Worm (Caenorhabditis elegans): ENCODE results near the gene C30B5.6.

The C30B5.6 gene

DNA sequence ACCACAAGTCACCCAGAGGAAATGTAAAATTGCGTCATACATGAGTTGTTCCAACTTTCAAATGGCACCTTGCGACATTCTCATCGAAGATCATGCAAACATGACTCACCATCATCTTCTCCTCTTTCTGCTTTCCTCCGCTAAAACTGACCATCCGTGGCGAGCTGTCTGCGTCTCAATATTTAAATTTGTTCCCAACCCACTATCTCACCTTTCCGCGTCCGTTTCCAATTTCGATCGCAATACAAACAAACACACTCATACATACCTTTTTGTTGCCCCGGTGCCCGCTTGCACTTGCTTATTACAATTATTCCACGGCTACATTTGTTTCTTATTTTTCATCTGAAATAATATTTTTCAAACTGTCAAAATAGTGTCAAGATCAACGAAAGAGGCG is 38.2 kb upstream of the C30B5.6 start, which contains the start of gene nmgp-1:
Gene nmgp-1 (plus strand): TSS at position 174 of the 400 bp plus-strand sequence.
- TF ChIP-seq ets-4 (GFP tag; optimal IDR thresholded peaks at IDR 0.05) (no peak), zfh-2 (GFP tag; conservative IDR thresholded peaks at IDR 0.05) (no peak), ztf-6 (GFP tag; IDR thresholded peaks at IDR 0.05) (no peak), sdz-38 (tag; optimal IDR thresholded peaks at IDR 0.05) (no peak), hmg-20 (GFP tag; IDR thresholded peaks at IDR 0.05) (no peak), nhr-80 (tag; optimal IDR thresholded peaks at IDR 0.05) (peak; percentile 17)

DNA sequence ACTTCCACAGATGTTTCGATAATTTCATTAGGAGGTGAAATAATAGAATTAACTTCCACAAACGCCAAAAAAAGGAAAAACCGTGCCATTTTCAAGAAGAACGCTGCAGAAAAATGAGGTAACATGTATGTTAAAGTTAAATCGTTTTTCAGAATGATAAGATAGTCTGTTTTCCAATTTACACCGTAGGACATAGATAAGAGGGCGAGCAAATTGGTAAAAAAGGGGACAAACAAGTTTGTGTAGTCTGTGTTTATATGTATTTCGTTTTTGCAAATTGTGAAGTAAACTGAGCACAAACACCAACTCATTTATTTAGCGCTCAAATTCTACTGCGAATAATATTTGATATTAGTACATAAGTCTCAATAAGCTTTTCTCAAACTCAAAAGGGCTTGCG is 37.4 kb upstream of the C30B5.6 start, which contains the start of gene F13H8.11:
Gene F13H8.11 (minus strand): TSS at position 155 of the 400 bp plus-strand sequence.
- TF ChIP-seq egrh-3 (GFP tag; IDR thresholded peaks at IDR 0.05) (no peak), nhr-80 (tag; optimal IDR thresholded peaks at IDR 0.05) (peak; percentile 58)

DNA sequence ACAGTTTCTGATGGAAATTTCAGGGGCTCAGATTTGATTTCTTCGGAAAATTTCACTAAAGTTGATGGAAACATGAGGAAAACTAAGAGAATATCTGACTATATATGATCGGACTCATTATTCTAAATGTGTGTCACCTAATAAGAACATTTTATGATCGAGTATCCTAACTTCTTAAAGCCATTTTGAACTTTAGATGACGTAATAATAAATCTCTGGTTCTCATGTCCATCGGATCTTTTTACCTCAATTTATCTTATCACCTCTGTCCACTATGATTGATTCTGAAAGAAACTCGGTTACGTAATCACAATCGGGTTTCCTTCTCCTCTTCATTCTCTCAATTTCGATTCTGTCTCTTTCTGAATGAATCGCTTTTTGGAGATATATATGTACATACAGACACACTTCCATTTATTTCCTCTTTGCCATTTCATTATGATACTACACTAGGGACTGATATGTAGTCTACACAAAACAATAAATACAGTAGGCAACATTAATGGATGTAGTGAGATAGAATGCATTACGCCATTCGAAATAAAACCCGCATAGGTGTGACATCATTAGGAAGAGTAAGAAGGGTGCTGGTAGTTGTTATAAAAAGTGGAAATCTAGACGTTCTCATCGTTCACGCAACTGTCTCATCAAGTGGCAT is 34.9 kb upstream of the C30B5.6 start:
- TF ChIP-seq ets-4 (GFP tag; optimal IDR thresholded peaks at IDR 0.05): no peak
- no peak for TF ChIP-seq snpc-4 (GFP tag; optimal IDR thresholded peaks at IDR 0.05)
- no peak for TF ChIP-seq snpc-4 (tag; optimal IDR thresholded peaks at IDR 0.05)
- TF ChIP-seq madf-6 (GFP tag; IDR thresholded peaks at IDR 0.05): no peak

DNA sequence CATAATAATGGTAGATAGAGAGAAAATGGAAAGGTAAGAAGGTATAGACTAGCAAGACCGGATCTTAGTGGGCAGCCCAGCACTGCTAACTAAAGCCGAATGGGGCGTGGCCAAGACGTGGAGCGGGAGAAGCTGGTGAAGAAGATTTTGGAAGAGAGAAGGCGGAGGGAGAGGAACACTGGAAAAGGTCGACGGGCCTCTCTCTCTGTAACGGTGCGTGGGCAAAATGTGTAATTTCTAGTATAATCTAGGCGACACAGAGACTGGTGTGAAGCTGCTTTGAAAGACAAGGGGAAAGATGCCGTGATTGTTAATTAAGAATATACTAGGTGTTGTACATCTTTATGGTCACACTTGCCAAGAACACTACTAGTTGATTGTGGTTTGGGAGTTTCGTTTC is 33.6 kb upstream of the C30B5.6 start, which contains the start of gene F13H8.5:
Gene F13H8.5 (minus strand): TSS at position 101 of the 400 bp plus-strand sequence.
- TF ChIP-seq nhr-120 (GFP tag; IDR thresholded peaks at IDR 0.05): no peak
- TF ChIP-seq ceh-79 (tag; optimal IDR thresholded peaks at IDR 0.05): no peak
- TF ChIP-seq lin-40 (tag; optimal IDR thresholded peaks at IDR 0.05): no peak
- TF ChIP-seq dpl-1 (GFP tag; optimal IDR thresholded peaks at IDR 0.05): no peak
- no peak for TF ChIP-seq egl-44 (GFP tag; IDR thresholded peaks at IDR 0.05)
- TF ChIP-seq tlf-1 (GFP tag; optimal IDR thresholded peaks at IDR 0.05): no peak
- TF ChIP-seq nhr-179 (tag; optimal IDR thresholded peaks at IDR 0.05): no peak
- TF ChIP-seq Y53F4B.3 (GFP tag; IDR thresholded peaks at IDR 0.05): no peak
- TF ChIP-seq C06A6.2 (GFP tag; conservative IDR thresholded peaks at IDR 0.05): no peak
- no peak for TF ChIP-seq tbp1 (GFP tag; optimal IDR thresholded peaks at IDR 0.05)
- TF ChIP-seq rpc-1 (optimal IDR thresholded peaks at IDR 0.05): no peak
- no peak for TF ChIP-seq rpc-1 (tag; optimal IDR thresholded peaks at IDR 0.05)
- TF ChIP-seq egrh-3 (GFP tag; IDR thresholded peaks at IDR 0.05): no peak
- TF ChIP-seq bed-1 (GFP tag; IDR thresholded peaks at IDR 0.05): no peak
- TF ChIP-seq chd-7 (tag; optimal IDR thresholded peaks at IDR 0.05): no peak
- no peak for TF ChIP-seq mel-28 (tag; optimal IDR thresholded peaks at IDR 0.05; ENCODE audit: borderline replicate concordance)
- no peak for TF ChIP-seq pbrm-1 (GFP tag; IDR thresholded peaks at IDR 0.05)
- TF ChIP-seq hlh-12 (tag; optimal IDR thresholded peaks at IDR 0.05): no peak
- TF ChIP-seq K11D2.4 (GFP tag; IDR thresholded peaks at IDR 0.05): no peak

DNA sequence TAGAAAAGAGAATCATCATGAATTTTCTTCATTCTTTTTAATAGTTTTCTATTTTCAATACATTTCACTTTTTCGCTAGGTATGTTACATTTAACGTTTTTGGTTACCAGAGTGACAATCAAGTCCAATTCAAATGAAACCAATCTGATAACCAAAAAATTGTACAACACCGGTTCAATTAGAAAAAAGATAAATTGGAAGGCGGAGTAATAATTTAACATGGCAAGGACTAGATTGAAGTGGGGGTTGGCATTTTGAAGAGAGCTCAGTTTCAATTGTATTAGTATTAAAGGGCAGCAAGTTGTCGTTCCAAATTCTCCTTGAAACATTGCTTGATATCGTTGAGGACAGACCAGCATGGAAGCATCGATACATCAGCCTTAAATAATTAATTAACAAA is 30.2 kb upstream of the C30B5.6 start:
- TF ChIP-seq hmg-20 (GFP tag; IDR thresholded peaks at IDR 0.05) (no peak), fkh-3 (tag; optimal IDR thresholded peaks at IDR 0.05) (no peak), aptf-3 (GFP tag; IDR thresholded peaks at IDR 0.05) (0 out of 2 replicates have a peak, but pooled peaks have one; percentile 18), lin-35 (GFP tag; optimal IDR thresholded peaks at IDR 0.05) (no peak), lsy-27 (tag; optimal IDR thresholded peaks at IDR 0.05; ENCODE audit: borderline replicate concordance, insufficient read depth) (no peak), chd-7 (tag; optimal IDR thresholded peaks at IDR 0.05) (peak; percentile 59), nhr-120 (GFP tag; IDR thresholded peaks at IDR 0.05) (no peak), zfh-2 (GFP tag; conservative IDR thresholded peaks at IDR 0.05) (no peak), Y53F4B.3 (GFP tag; IDR thresholded peaks at IDR 0.05) (no peak), F33H1.4 (GFP tag; IDR thresholded peaks at IDR 0.05) (no peak), ceh-100 (GFP tag; IDR thresholded peaks at IDR 0.05) (no peak), somi-1 (GFP tag; optimal IDR thresholded peaks at IDR 0.05) (no peak), ekl-4 (GFP tag; IDR thresholded peaks at IDR 0.05) (peak; percentile 73), xnd-1 (tag; optimal IDR thresholded peaks at IDR 0.05) (peak; percentile 39), ceh-27 (GFP tag; optimal IDR thresholded peaks at IDR 0.05) (no peak), ets-4 (GFP tag; optimal IDR thresholded peaks at IDR 0.05) (no peak), hrde-1 (tag; optimal IDR thresholded peaks at IDR 0.05; ENCODE audit: borderline replicate concordance) (peak; percentile 87), pbrm-1 (GFP tag; IDR thresholded peaks at IDR 0.05) (0 out of 2 replicates have a peak, but pooled peaks have one; percentile 29), dpl-1 (GFP tag; optimal IDR thresholded peaks at IDR 0.05) (no peak), let-526 (GFP tag; IDR thresholded peaks at IDR 0.05) (no peak), him-1 (tag; optimal IDR thresholded peaks at IDR 0.05) (peak; percentile 18), snpc-4 (GFP tag; optimal IDR thresholded peaks at IDR 0.05) (no peak), snpc-4 (tag; optimal IDR thresholded peaks at IDR 0.05) (peak in 1 of 4 experiments; percentile 36)
